Fruit fly (Drosophila melanogaster): ENCODE results near the gene CG16762.

Gene CG16762

dm6 chr3L:2501764-2502163, 26.4 kb upstream of the CG16762 start (continued):
- TF ChIP-seq cato (GFP tag; optimal IDR thresholded peaks at IDR 0.05; ENCODE audit: borderline replicate concordance) (no peak), scrt (GFP tag; optimal IDR thresholded peaks at IDR 0.05) (peak; percentile 65), pita (GFP tag; optimal IDR thresholded peaks at IDR 0.05) (no peak), CG6854 (GFP tag; optimal IDR thresholded peaks at IDR 0.05) (peak; percentile 28), ind (GFP tag; optimal IDR thresholded peaks at IDR 0.05) (peak; percentile 59), CG14667 (GFP tag; IDR thresholded peaks at IDR 0.05) (0 out of 2 replicates have a peak, but pooled peaks have one; percentile 23), cas (GFP tag; IDR thresholded peaks at IDR 0.05) (0 out of 2 replicates have a peak, but pooled peaks have one; percentile 53), Ptx1 (GFP tag; IDR thresholded peaks at IDR 0.05) (peak; percentile 74), CG18599 (GFP tag; optimal IDR thresholded peaks at IDR 0.05) (peak; percentile 91), Mrtf (GFP tag; IDR thresholded peaks at IDR 0.05) (peak; percentile 29; the same call in 1 of the 3 replicates), wor (GFP tag; IDR thresholded peaks at IDR 0.05) (no peak), nmo (GFP tag; optimal IDR thresholded peaks at IDR 0.05) (peak; percentile 24), CG2120 (GFP tag; optimal IDR thresholded peaks at IDR 0.05) (peak; percentile 93), CG3838 (GFP tag; optimal IDR thresholded peaks at IDR 0.05) (no peak), insv (GFP tag; optimal IDR thresholded peaks at IDR 0.05) (no peak), CG11093 (GFP tag; IDR thresholded peaks at IDR 0.05) (0 out of 3 replicates have a peak, but pooled peaks have one; percentile 41), CG4282 (GFP tag; optimal IDR thresholded peaks at IDR 0.05) (no peak), CG15601 (tag; optimal IDR thresholded peaks at IDR 0.05) (no peak), CG31388 (GFP tag; optimal IDR thresholded peaks at IDR 0.05) (no peak), Hmr (GFP tag; optimal IDR thresholded peaks at IDR 0.05) (peak; percentile 84), CG13123 (GFP tag; optimal IDR thresholded peaks at IDR 0.05) (no peak), yki (optimal IDR thresholded peaks at IDR 0.05) (no peak), CG11696 (GFP tag; IDR thresholded peaks at IDR 0.05) (0 out of 2 replicates have a peak, but pooled peaks have one; percentile 38), crol (GFP tag; IDR thresholded peaks at IDR 0.05) (no peak), crp (GFP tag; optimal IDR thresholded peaks at IDR 0.05) (no peak), CG31224 (GFP tag; IDR thresholded peaks at IDR 0.05) (peak; percentile 58; the same call in 1 of the 2 replicates), CG11695 (GFP tag; IDR thresholded peaks at IDR 0.05) (peak; percentile 73), Xbp1 (GFP tag; optimal IDR thresholded peaks at IDR 0.05) (peak; percentile 53), CG9609 (GFP tag; optimal IDR thresholded peaks at IDR 0.05) (no peak), Oli (tag; optimal IDR thresholded peaks at IDR 0.05) (peak; percentile 47), corto (GFP tag; optimal IDR thresholded peaks at IDR 0.05) (no peak), sqz (GFP tag; optimal IDR thresholded peaks at IDR 0.05) (no peak), CG3281 (GFP tag; optimal IDR thresholded peaks at IDR 0.05) (peak; percentile 76), HLHmδ (GFP tag; optimal IDR thresholded peaks at IDR 0.05) (no peak), CG11456 (GFP tag; IDR thresholded peaks at IDR 0.05) (peak; percentile 87; the same call in 2 of the 3 replicates), CG8359 (GFP tag; optimal IDR thresholded peaks at IDR 0.05; ENCODE audit: borderline replicate concordance) (no peak), PHDP (tag; optimal IDR thresholded peaks at IDR 0.05) (peak; percentile 67), jing (GFP tag; optimal IDR thresholded peaks at IDR 0.05) (no peak), ATbp (GFP tag; optimal IDR thresholded peaks at IDR 0.05) (peak; percentile 2), Hr3 (GFP tag; optimal IDR thresholded peaks at IDR 0.05) (peak; percentile 17), CG4424 (GFP tag; optimal IDR thresholded peaks at IDR 0.05) (peak; percentile 30), tio (GFP tag; optimal IDR thresholded peaks at IDR 0.05) (peak; percentile 59), Usf (GFP tag; optimal IDR thresholded peaks at IDR 0.05) (no peak), chn (GFP tag; optimal IDR thresholded peaks at IDR 0.05) (peak; percentile 10), trh (GFP tag; optimal IDR thresholded peaks at IDR 0.05) (no peak), sc (optimal IDR thresholded peaks at IDR 0.05) (no peak), sc (GFP tag; optimal IDR thresholded peaks at IDR 0.05) (no peak), Sin3A (optimal IDR thresholded peaks at IDR 0.05) (no peak), CG4707 (GFP tag; optimal IDR thresholded peaks at IDR 0.05) (no peak), gem (tag; optimal IDR thresholded peaks at IDR 0.05) (peak; percentile 76), her (GFP tag; optimal IDR thresholded peaks at IDR 0.05) (no peak), Dref (GFP tag; IDR thresholded peaks at IDR 0.05) (no peak)
